Fruit fly (Drosophila melanogaster): Measurements from ENCODE around the gene Cox17.

Cox17 gene

dm6 chrX:15111888-15112287 is 27.4 kb upstream of the Cox17 start:
- TF ChIP-seq BEAF-32 (GFP tag; optimal IDR thresholded peaks at IDR 0.05) (no peak), Hr39 (optimal IDR thresholded peaks at IDR 0.05) (peak; percentile 66), CG15514 (GFP tag; optimal IDR thresholded peaks at IDR 0.05) (peak; percentile 22), Gug (GFP tag; IDR thresholded peaks at IDR 0.05) (no peak), CG13775 (GFP tag; optimal IDR thresholded peaks at IDR 0.05) (no peak), bigmax (GFP tag; optimal IDR thresholded peaks at IDR 0.05) (no peak), unc-4 (GFP tag; IDR thresholded peaks at IDR 0.05; ENCODE audit: partially characterized antibody) (no peak), ken (GFP tag; IDR thresholded peaks at IDR 0.05) (no peak), CG12391 (tag; optimal IDR thresholded peaks at IDR 0.05) (no peak), CG8388 (GFP tag; optimal IDR thresholded peaks at IDR 0.05) (no peak)

dm6 chrX:15095942-15096341 is 11.4 kb upstream of the Cox17 start, which contains the start of gene CG9072:
Gene CG9072, minus strand, starts transcription at chrX:15096042.
- no peak for TF ChIP-seq CG11093 (GFP tag; IDR thresholded peaks at IDR 0.05)
- TF ChIP-seq CG7928 (GFP tag; optimal IDR thresholded peaks at IDR 0.05) = no peak
- no peak for TF ChIP-seq ssp (GFP tag; IDR thresholded peaks at IDR 0.05)
- no peak for TF ChIP-seq CG3281 (GFP tag; optimal IDR thresholded peaks at IDR 0.05)
- no peak for TF ChIP-seq MBD-R2 (GFP tag; IDR thresholded peaks at IDR 0.05)

- TF ChIP-seq cg (GFP tag; optimal IDR thresholded peaks at IDR 0.05) (no peak), HmgZ (tag; optimal IDR thresholded peaks at IDR 0.05) (no peak), HLH4C (GFP tag; IDR thresholded peaks at IDR 0.05; ENCODE audit: partially characterized antibody) (0 out of 3 replicates have a peak, but pooled peaks have one; percentile 8), da (GFP tag; optimal IDR thresholded peaks at IDR 0.05) (no peak), CG15696 (tag; optimal IDR thresholded peaks at IDR 0.05) (peak; percentile 1), stwl (tag; optimal IDR thresholded peaks at IDR 0.05) (peak; percentile 83), Ets97D (GFP tag; optimal IDR thresholded peaks at IDR 0.05) (peak; percentile 6), nerfin-1 (tag; optimal IDR thresholded peaks at IDR 0.05) (peak; percentile 1), tna (GFP tag; IDR thresholded peaks at IDR 0.05; ENCODE audit: partially characterized antibody) (no peak), Gug (GFP tag; IDR thresholded peaks at IDR 0.05) (no peak), CkIIα-i1 (GFP tag; IDR thresholded peaks at IDR 0.05) (no peak), phol (tag; optimal IDR thresholded peaks at IDR 0.05) (peak; percentile 6), grau (tag; optimal IDR thresholded peaks at IDR 0.05) (no peak), Spps (tag; optimal IDR thresholded peaks at IDR 0.05) (no peak), insv (GFP tag; optimal IDR thresholded peaks at IDR 0.05) (no peak), zen (tag; optimal IDR thresholded peaks at IDR 0.05) (peak; percentile 55), CG7271 (tag; optimal IDR thresholded peaks at IDR 0.05) (peak; percentile 6), CG30020 (tag; optimal IDR thresholded peaks at IDR 0.05) (peak; percentile 22), CG43689 (GFP tag; IDR thresholded peaks at IDR 0.05) (no peak), stc (GFP tag; IDR thresholded peaks at IDR 0.05) (no peak), CG8388 (GFP tag; optimal IDR thresholded peaks at IDR 0.05) (no peak), Side (GFP tag; optimal IDR thresholded peaks at IDR 0.05) (no peak), bcd (GFP tag; optimal IDR thresholded peaks at IDR 0.05) (no peak), Atf3 (GFP tag; optimal IDR thresholded peaks at IDR 0.05) (no peak), CG18764 (GFP tag; optimal IDR thresholded peaks at IDR 0.05) (peak; percentile 96)
Measured at dm6 chrX:15091159-15091558, 6.7 kb upstream of the Cox17 start.

Data from whole organism, embryonic.